Worm (Caenorhabditis elegans): Measurements from ENCODE around the gene ttr-19.

DNA sequence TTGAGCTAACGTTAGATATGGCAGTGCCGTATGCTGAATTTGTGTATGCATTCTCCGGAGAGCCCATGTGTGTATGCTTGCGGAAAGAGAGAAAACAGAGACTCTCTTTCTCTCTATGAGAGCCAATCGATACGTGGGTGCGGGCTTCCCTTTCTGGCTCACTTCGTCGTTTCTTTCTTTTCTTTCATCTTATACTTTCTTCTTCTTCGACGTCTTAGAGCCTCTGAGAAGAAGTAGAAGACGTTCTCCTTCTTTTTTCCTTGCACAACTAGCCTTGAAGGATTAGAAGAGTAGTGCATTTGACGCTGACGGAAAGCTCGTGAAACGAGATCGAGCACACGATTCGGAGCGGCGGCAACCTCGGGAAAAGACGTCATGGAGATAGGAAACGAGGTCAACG is 46.6 kb upstream of the ttr-19 start:
- TF ChIP-seq dpl-1 (GFP tag; optimal IDR thresholded peaks at IDR 0.05) (no peak), sdz-12 (GFP tag; optimal IDR thresholded peaks at IDR 0.05) (no peak), fkh-10 (GFP tag; optimal IDR thresholded peaks at IDR 0.05) (peak; percentile 94), nhr-25 (tag; optimal IDR thresholded peaks at IDR 0.05; ENCODE audit: borderline replicate concordance, insufficient read depth) (no peak), ctbp-1 (GFP tag; IDR thresholded peaks at IDR 0.05) (0 out of 2 replicates have a peak, but pooled peaks have one; percentile 8), T26A8.4 (GFP tag; IDR thresholded peaks at IDR 0.05) (no peak), ceh-28 (tag; optimal IDR thresholded peaks at IDR 0.05) (peak; percentile 62), R02D3.7 (tag; optimal IDR thresholded peaks at IDR 0.05) (no peak), nhr-77 (tag; optimal IDR thresholded peaks at IDR 0.05) (no peak), ztf-11 (tag; optimal IDR thresholded peaks at IDR 0.05) (no peak), cey-2 (tag; optimal IDR thresholded peaks at IDR 0.05; ENCODE audit: borderline replicate concordance, insufficient read depth) (no peak), aly-2 (tag; optimal IDR thresholded peaks at IDR 0.05) (no peak), zip-11 (GFP tag; IDR thresholded peaks at IDR 0.05) (no peak)

Data from whole organism, L4 larva.